Fruit fly (Drosophila melanogaster) whole organism, embryonic: ENCODE data around the gene DopEcR.

ENCODE experiments used
- Bteb2 ChIP-seq: fragments of 200-800 bp; sonication (Bioruptor generic); optimal IDR thresholded peaks from 2 replicates; lab custom pipeline; 2016; ENCODE audit warnings: missing biosample characterization, missing genetic modification characterization
- CG10209 ChIP-seq: fragments of 200-800 bp; sonication (Bioruptor generic); optimal IDR thresholded peaks from 3 replicates; lab custom pipeline; 2017; ENCODE audit warnings: missing biosample characterization, mild to moderate bottlenecking, missing genetic modification characterization, missing genetic modification reagents
- CG16863 ChIP-seq: fragments of 200-800 bp; sonication (Bioruptor generic); optimal IDR thresholded peaks from 3 replicates; lab custom pipeline; 2016; ENCODE audit warnings: missing biosample characterization, missing genetic modification characterization
- CG17568 ChIP-seq: fragments of 200-800 bp; sonication (Bioruptor generic); optimal IDR thresholded peaks from 2 replicates; lab custom pipeline; 2018; ENCODE audit warnings: missing biosample characterization, mild to moderate bottlenecking, missing genetic modification characterization, moderate library complexity
- CG2712 ChIP-seq: fragments of 200-800 bp; optimal IDR thresholded peaks from 3 replicates; lab custom pipeline; 2019; ENCODE audit warnings: missing biosample characterization, mild to moderate bottlenecking, missing genetic modification characterization, moderate library complexity
- CG2889 ChIP-seq: fragments of 200-800 bp; sonication (Bioruptor generic); IDR thresholded peaks from 3 replicates; pipeline ENCODE4 v1.3.6; 2022; ENCODE audit warnings: missing biosample characterization, missing genetic modification characterization
- CG3065 ChIP-seq: fragments of 200-800 bp; sonication (Bioruptor generic); optimal IDR thresholded peaks from 2 replicates; lab custom pipeline; 2016; ENCODE audit warnings: missing biosample characterization, missing genetic modification characterization
- CG4360 ChIP-seq: fragments of 200-800 bp; sonication (Bioruptor generic); IDR thresholded peaks from 2 replicates; pipeline ENCODE4 v1.3.6; 2022; ENCODE audit warnings: missing biosample characterization, missing genetic modification characterization
- CG4854 ChIP-seq: fragments of 200-800 bp; sonication (Bioruptor generic); optimal IDR thresholded peaks from 2 replicates; lab custom pipeline; 2016; ENCODE audit warnings: missing biosample characterization, missing genetic modification characterization, inconsistent platforms
- CG5245 ChIP-seq: fragments of 200-800 bp; sonication (Bioruptor generic); optimal IDR thresholded peaks from 3 replicates; lab custom pipeline; 2016; ENCODE audit warnings: missing biosample characterization, missing genetic modification characterization
- CG7372 ChIP-seq: fragments of 200-800 bp; sonication (Bioruptor generic); IDR thresholded peaks from 2 replicates; pipeline ENCODE4 v1.3.6; 2022; ENCODE audit warnings: missing biosample characterization, missing genetic modification characterization
- CG7987 ChIP-seq: fragments of 200-800 bp; sonication (Bioruptor generic); optimal IDR thresholded peaks from 2 replicates; lab custom pipeline; 2018; ENCODE audit warnings: missing biosample characterization, mild to moderate bottlenecking, missing genetic modification characterization, moderate library complexity
- CG8089 ChIP-seq: fragments of 200-800 bp; sonication (Bioruptor generic); optimal IDR thresholded peaks from 3 replicates; lab custom pipeline; 2016; ENCODE audit warnings: missing biosample characterization, missing genetic modification characterization
- CG8290 ChIP-seq, 3 experiments: fragments of 200-800 bp; sonication (Bioruptor generic); optimal IDR thresholded peaks; 2 replicates each; lab custom pipeline; 2016 to 2019; ENCODE audit warnings: missing biosample characterization in 3 of 3, missing genetic modification characterization in 3 of 3, mild to moderate bottlenecking in 2 of 3, moderate library complexity in 1 of 3
- CG9437 ChIP-seq: fragments of 200-800 bp; sonication (Bioruptor generic); optimal IDR thresholded peaks from 2 replicates; lab custom pipeline; 2018; ENCODE audit warnings: missing biosample characterization, mild to moderate bottlenecking, missing genetic modification characterization
- CG9817 ChIP-seq: fragments of 200-800 bp; sonication (Bioruptor generic); optimal IDR thresholded peaks from 2 replicates; lab custom pipeline; 2018; ENCODE audit warnings: missing biosample characterization, mild to moderate bottlenecking, missing genetic modification characterization, moderate library complexity
- CG9932 ChIP-seq: fragments of 200-800 bp; sonication (Bioruptor generic); IDR thresholded peaks from 2 replicates; pipeline ENCODE4 v1.3.6; 2022; ENCODE audit warnings: missing biosample characterization, missing genetic modification characterization
- Deaf1 ChIP-seq: fragments of 200-800 bp; optimal IDR thresholded peaks from 3 replicates; lab custom pipeline; 2019; ENCODE audit warnings: missing biosample characterization, mild to moderate bottlenecking, missing genetic modification characterization, moderate library complexity
- Dek ChIP-seq: fragments of 200-800 bp; sonication (Bioruptor generic); optimal IDR thresholded peaks from 3 replicates; lab custom pipeline; 2019; ENCODE audit warnings: missing biosample characterization, mild to moderate bottlenecking, missing genetic modification characterization, moderate library complexity
- HmgZ ChIP-seq: fragments of 200-800 bp; sonication (Bioruptor generic); optimal IDR thresholded peaks from 2 replicates; lab custom pipeline; 2018; ENCODE audit warnings: missing biosample characterization, mild to moderate bottlenecking, missing genetic modification characterization
- Lim3 ChIP-seq: fragments of 200-800 bp; sonication (Bioruptor generic); IDR thresholded peaks from 2 replicates; pipeline ENCODE4 v1.3.6; 2022; ENCODE audit warnings: missing biosample characterization, missing genetic modification characterization
- Max ChIP-seq: fragments of 200-800 bp; sonication (Bioruptor generic); optimal IDR thresholded peaks from 2 replicates; lab custom pipeline; 2016; ENCODE audit warnings: missing biosample characterization, mild to moderate bottlenecking, missing genetic modification characterization
- Myb ChIP-seq: fragments of 200-800 bp; sonication (Bioruptor generic); optimal IDR thresholded peaks from 2 replicates; lab custom pipeline; 2016; ENCODE audit warnings: missing biosample characterization, missing genetic modification characterization
- Sin3A ChIP-seq: fragments of >200 bp; optimal IDR thresholded peaks from 2 replicates; lab custom pipeline; 2018
- Six4 ChIP-seq: fragments of 200-800 bp; sonication (Bioruptor generic); optimal IDR thresholded peaks from 2 replicates; lab custom pipeline; 2016; ENCODE audit warnings: missing biosample characterization, missing genetic modification characterization
- Sry-δ ChIP-seq: fragments of 200-800 bp; sonication (Bioruptor generic); optimal IDR thresholded peaks from 2 replicates; lab custom pipeline; 2016; ENCODE audit warnings: missing biosample characterization, missing genetic modification characterization
- Vsx1 ChIP-seq: fragments of 200-800 bp; sonication (Bioruptor generic); optimal IDR thresholded peaks from 2 replicates; lab custom pipeline; 2017; ENCODE audit warnings: missing biosample characterization, mild to moderate bottlenecking, missing genetic modification characterization, missing genetic modification reagents
- bowl ChIP-seq: fragments of 200-800 bp; sonication (Bioruptor generic); IDR thresholded peaks from 2 replicates; pipeline ENCODE4 v1.3.6; 2022; ENCODE audit warnings: missing biosample characterization, missing genetic modification characterization
- bsh ChIP-seq, 2 experiments: fragments of 200-800 bp; sonication (Bioruptor generic); optimal IDR thresholded peaks; 2 replicates each; lab custom pipeline; 2017 to 2018; ENCODE audit warnings: mild to moderate bottlenecking in 2 of 2, missing biosample characterization in 2 of 2, missing genetic modification characterization in 2 of 2, moderate library complexity in 1 of 2
- croc ChIP-seq: fragments of 200-800 bp; sonication (Bioruptor generic); conservative IDR thresholded peaks from 3 replicates; pipeline ENCODE4 v1.3.6; 2022; ENCODE audit warnings: missing biosample characterization, missing genetic modification characterization
- crol ChIP-seq: fragments of 200-800 bp; sonication (Bioruptor generic); IDR thresholded peaks from 2 replicates; pipeline ENCODE4 v1.3.6; 2022; ENCODE audit warnings: missing biosample characterization, missing genetic modification characterization
- dpn ChIP-seq, 2 experiments: fragments of 200-800 bp; sonication (Bioruptor generic); optimal IDR thresholded peaks; 3 replicates each; lab custom pipeline; 2016; ENCODE audit warnings: missing biosample characterization in 2 of 2, missing genetic modification characterization in 2 of 2
- fd96Cb ChIP-seq: fragments of 200-800 bp; sonication (Bioruptor generic); optimal IDR thresholded peaks from 2 replicates; lab custom pipeline; 2018; ENCODE audit warnings: missing biosample characterization, mild to moderate bottlenecking, missing genetic modification characterization, moderate library complexity
- grn ChIP-seq: fragments of 200-800 bp; sonication (Bioruptor generic); optimal IDR thresholded peaks from 3 replicates; lab custom pipeline; 2017; ENCODE audit warnings: missing biosample characterization, missing genetic modification characterization
- hbn ChIP-seq: fragments of 200-800 bp; sonication (Bioruptor generic); IDR thresholded peaks from 2 replicates; pipeline ENCODE4 v1.3.6; 2022; ENCODE audit warnings: missing biosample characterization, missing genetic modification characterization; ENCODE audit not compliant: partially characterized antibody
- hkb ChIP-seq, 2 experiments: fragments of 200-800 bp in 1 of 2; fragments of >200 bp in 1 of 2; sonication (Bioruptor generic) in 1 of 2; IDR thresholded peaks in 1 of 2; optimal IDR thresholded peaks in 1 of 2; 2 replicates each; pipeline versions ENCODE4 v1.3.6 to Lab custom; 2017 to 2022; ENCODE audit warnings: missing biosample characterization in 1 of 2, missing genetic modification characterization in 1 of 2
- luna ChIP-seq: fragments of 200-800 bp; sonication (Bioruptor generic); optimal IDR thresholded peaks from 2 replicates; lab custom pipeline; 2016; ENCODE audit warnings: missing biosample characterization, missing genetic modification characterization
- mam ChIP-seq: fragments of 200-800 bp; sonication (Bioruptor generic); optimal IDR thresholded peaks from 3 replicates; lab custom pipeline; 2016; ENCODE audit warnings: missing biosample characterization, missing genetic modification characterization
- nom ChIP-seq: fragments of 200-800 bp; sonication (Bioruptor generic); optimal IDR thresholded peaks from 2 replicates; lab custom pipeline; 2017; ENCODE audit warnings: missing biosample characterization, missing genetic modification characterization, mild to moderate bottlenecking, moderate library complexity, missing genetic modification reagents
- pzg ChIP-seq: fragments of 200-800 bp; sonication (Bioruptor generic); optimal IDR thresholded peaks from 3 replicates; lab custom pipeline; 2018; ENCODE audit warnings: missing biosample characterization, mild to moderate bottlenecking, missing genetic modification characterization, moderate library complexity
- salm ChIP-seq: fragments of 200-800 bp; sonication (Bioruptor generic); optimal IDR thresholded peaks from 2 replicates; lab custom pipeline; 2018; ENCODE audit warnings: missing biosample characterization, mild to moderate bottlenecking, missing genetic modification characterization
- sens ChIP-seq: fragments of 200-800 bp; sonication (Bioruptor generic); peaks from one replicate; lab custom pipeline; 2016; ENCODE audit warnings: missing biosample characterization, missing genetic modification characterization
- sima ChIP-seq: fragments of 200-800 bp; sonication (Bioruptor generic); optimal IDR thresholded peaks from 2 replicates; lab custom pipeline; 2016; ENCODE audit warnings: missing biosample characterization, missing genetic modification characterization
- slou ChIP-seq: fragments of 200-800 bp; sonication (Bioruptor generic); optimal IDR thresholded peaks from 3 replicates; lab custom pipeline; 2016; ENCODE audit warnings: missing biosample characterization, missing genetic modification characterization
- stc ChIP-seq: fragments of 200-800 bp; sonication (Bioruptor generic); IDR thresholded peaks from 2 replicates; pipeline ENCODE4 v1.3.6; 2022; ENCODE audit warnings: missing biosample characterization, missing genetic modification characterization
- sug ChIP-seq: fragments of 200-800 bp; optimal IDR thresholded peaks from 2 replicates; lab custom pipeline; 2019; ENCODE audit warnings: missing biosample characterization, mild to moderate bottlenecking, missing genetic modification characterization, moderate library complexity
- tx ChIP-seq: fragments of 200-800 bp; sonication (Bioruptor generic); optimal IDR thresholded peaks from 2 replicates; lab custom pipeline; 2016; ENCODE audit warnings: missing biosample characterization, missing genetic modification characterization
- vnd ChIP-seq: fragments of 200-800 bp; sonication (Bioruptor generic); IDR thresholded peaks from 3 replicates; pipeline ENCODE4 v1.3.6; 2022; ENCODE audit warnings: missing biosample characterization, missing genetic modification characterization; ENCODE audit not compliant: partially characterized antibody

DopEcR gene

DNA sequence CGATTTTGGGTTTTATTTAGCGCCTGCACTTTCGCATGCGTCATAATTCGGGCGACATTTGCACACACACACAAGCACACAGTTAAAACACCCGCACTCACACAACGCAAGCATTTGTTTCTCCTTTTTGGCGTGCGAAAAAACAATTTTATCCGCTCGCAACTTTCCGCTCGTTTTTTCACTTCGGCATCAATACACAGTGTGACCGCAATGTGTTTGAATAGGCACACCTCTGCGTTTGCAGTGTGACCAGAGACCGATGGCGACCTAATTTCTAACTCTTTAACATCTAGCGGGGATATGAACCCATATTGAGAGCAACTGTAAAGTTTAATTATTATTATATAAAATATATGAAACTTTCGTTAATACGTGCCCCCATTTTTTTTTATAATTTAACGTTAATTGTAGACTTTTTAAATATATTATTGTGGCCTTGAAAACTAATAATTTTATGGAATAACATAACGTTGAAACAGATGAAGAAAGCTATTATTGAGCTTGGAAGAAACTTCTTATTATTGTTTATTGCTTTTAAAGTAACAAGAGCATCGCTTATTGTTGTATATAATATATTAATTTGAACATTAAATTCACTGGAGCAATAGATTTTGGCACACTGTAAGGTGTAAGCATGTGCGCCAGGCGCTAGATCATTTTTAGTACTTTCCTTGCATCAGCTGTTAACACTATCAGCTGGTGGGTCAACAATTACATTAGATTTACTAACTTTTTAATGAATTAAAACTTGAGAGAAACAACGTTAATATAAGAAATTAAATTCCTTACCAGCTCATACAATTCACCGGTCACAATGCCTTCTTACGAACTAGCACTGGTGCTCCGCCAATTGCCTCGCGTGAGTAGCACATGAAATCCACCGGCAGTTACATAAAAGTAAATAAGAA lies 16.0 kb downstream of the DopEcR start, which contains the start of the genes Cip4 and mRpS6 (continued):
- TF ChIP-seq CG7372 (peak; percentile 67), tx (GFP tag; lab: Kevin White, UChicago) (peak; percentile 0), nom (GFP tag; lab: Kevin White, UChicago) (peak; percentile 53), sug (tag; lab: Kevin White, UChicago) (peak; percentile 86), croc (GFP tag; lab: Robert Waterston, UW) (0 out of 3 replicates have a peak, but pooled peaks have one; percentile 18), bowl (peak; percentile 65; the same call in 1 of the 2 replicates), CG10209 (GFP tag; lab: Kevin White, UChicago) (peak; percentile 84), grn (GFP tag; lab: Kevin White, UChicago) (no peak), Deaf1 (peak; percentile 71), CG17568 (GFP tag; lab: Kevin White, UChicago) (peak; percentile 52), CG7987 (GFP tag; lab: Kevin White, UChicago) (peak; percentile 53), Six4 (GFP tag; lab: Kevin White, UChicago) (peak; percentile 61), CG8089 (GFP tag; lab: Kevin White, UChicago) (no peak), CG3065 (GFP tag; lab: Kevin White, UChicago) (peak; percentile 47), HmgZ (tag; lab: Kevin White, UChicago) (peak; percentile 53), Dek (peak; percentile 87), Lim3 (GFP tag; lab: Robert Waterston, UW) (0 out of 2 replicates have a peak, but pooled peaks have one; percentile 32), salm (tag; lab: Kevin White, UChicago) (peak; percentile 56), fd96Cb (tag; lab: Kevin White, UChicago) (no peak), CG9817 (tag; lab: Kevin White, UChicago) (peak; percentile 86), Max (GFP tag; lab: Kevin White, UChicago) (no peak), stc (GFP tag; lab: Robert Waterston, UW) (peak; percentile 71), CG9932 (GFP tag; lab: Robert Waterston, UW) (peak; percentile 95), CG4854 (GFP tag; lab: Kevin White, UChicago) (no peak), CG8290 (GFP tag; optimal IDR thresholded peaks at IDR 0.05; lab: Kevin White, UChicago) (no peak), CG8290 (tag; optimal IDR thresholded peaks at IDR 0.05; lab: Kevin White, UChicago) (peak in 1 of 2 experiments; percentile 75), CG2889 (GFP tag; lab: Robert Waterston, UW) (peak; percentile 83), Vsx1 (GFP tag; lab: Kevin White, UChicago) (peak; percentile 25), hkb (optimal IDR thresholded peaks at IDR 0.05; lab: Kevin White, UChicago) (no peak), hkb (GFP tag; IDR thresholded peaks at IDR 0.05; lab: Robert Waterston, UW) (peak; percentile 79), Myb (GFP tag; lab: Kevin White, UChicago) (no peak), CG9437 (peak; percentile 71), mam (no peak), dpn (GFP tag; optimal IDR thresholded peaks at IDR 0.05; lab: Kevin White, UChicago) (peak in 1 of 2 experiments; percentile 87), crol (GFP tag; lab: Robert Waterston, UW) (no peak), slou (peak; percentile 66), CG16863 (GFP tag; lab: Kevin White, UChicago) (no peak), sima (GFP tag; lab: Kevin White, UChicago) (no peak), vnd (no peak), pzg (peak; percentile 75), hbn (GFP tag; lab: Robert Waterston, UW) (no peak), bsh (GFP tag; optimal IDR thresholded peaks at IDR 0.05; lab: Kevin White, UChicago) (peak in 1 of 2 experiments; percentile 85), Bteb2 (GFP tag; lab: Kevin White, UChicago) (peak; percentile 56), CG2712 (peak; percentile 72), Sin3A (lab: Kevin White, UChicago) (no peak), CG5245 (GFP tag; lab: Kevin White, UChicago) (no peak), Sry-δ (GFP tag; lab: Kevin White, UChicago) (peak; percentile 3), luna (no peak), CG4360 (GFP tag; lab: Robert Waterston, UW) (no peak), sens (peak; percentile 84)
